Worm (Caenorhabditis elegans) whole organism, young adult: ENCODE data around the gene clec-195.

Experiments used
- F22D6.2 ChIP-seq: sonication (generic microtip); optimal IDR thresholded peaks from 2 replicates; lab custom pipeline; 2016; ENCODE audit warnings: mild to moderate bottlenecking, missing genetic modification characterization, missing compliant biosample characterization
- F57A8.1 ChIP-seq: fragments of 200-800 bp; sonication (Bioruptor generic); optimal IDR thresholded peaks from 2 replicates; lab custom pipeline; 2018; ENCODE audit warnings: mild to moderate bottlenecking, missing genetic modification characterization, moderate library complexity, missing compliant biosample characterization
- attf-6 ChIP-seq: fragments of 200-800 bp; sonication (Bioruptor generic); IDR thresholded peaks from 2 replicates; pipeline ENCODE4 v1.3.6; 2022; ENCODE audit warnings: missing genetic modification reagents, missing genetic modification characterization, missing compliant biosample characterization
- ccch-3 ChIP-seq: fragments of 200-800 bp; sonication (Bioruptor generic); optimal IDR thresholded peaks from 2 replicates; lab custom pipeline; 2018; ENCODE audit warnings: mild to moderate bottlenecking, missing genetic modification characterization, missing compliant biosample characterization
- ceh-100 ChIP-seq: fragments of 200-800 bp; sonication (Bioruptor generic); IDR thresholded peaks from 2 replicates; pipeline ENCODE4 v1.3.6; 2022; ENCODE audit warnings: missing genetic modification reagents, missing genetic modification characterization, missing compliant biosample characterization
- dpff-1 ChIP-seq: sonication (generic microtip); optimal IDR thresholded peaks from 2 replicates; lab custom pipeline; 2017; ENCODE audit warnings: mild to moderate bottlenecking, missing genetic modification characterization, missing compliant biosample characterization
- nhr-80 ChIP-seq: sonication (generic microtip); optimal IDR thresholded peaks from 2 replicates; lab custom pipeline; 2016; ENCODE audit warnings: missing genetic modification characterization, missing compliant biosample characterization
- tlf-1 ChIP-seq: fragments of 200-800 bp; sonication (Bioruptor generic); optimal IDR thresholded peaks from 2 replicates; lab custom pipeline; 2018; ENCODE audit warnings: mild to moderate bottlenecking, missing genetic modification characterization, missing compliant biosample characterization
- unc-62 ChIP-seq: fragments of 150-350 bp; optimal IDR thresholded peaks from 2 replicates; lab custom pipeline; 2014; ENCODE audit warnings: missing biosample characterization, missing genetic modification reagents, missing genetic modification characterization

ce11 chrIV:17045691-17046090, at the start of gene clec-195:
- TF ChIP-seq F57A8.1 (GFP tag; lab: Kevin White, UChicago) (no peak), ccch-3 (no peak), attf-6 (GFP tag; lab: Robert Waterston, UW) (no peak), unc-62 (GFP tag; lab: Kevin White, UChicago) (no peak), F22D6.2 (tag; lab: Kevin White, UChicago) (no peak), tlf-1 (no peak), nhr-80 (tag; lab: Kevin White, UChicago) (no peak), dpff-1 (tag; lab: Kevin White, UChicago) (no peak), ceh-100 (no peak)
